Fruit fly (Drosophila melanogaster) whole organism, embryonic: ENCODE data around the gene Acbp6.

ENCODE experiments used
- cg ChIP-seq: fragments of 200-800 bp; sonication (Bioruptor generic); optimal IDR thresholded peaks from 3 replicates; lab custom pipeline; 2019; ENCODE audit warnings: missing biosample characterization, mild to moderate bottlenecking, missing genetic modification characterization, moderate library complexity
- unpg ChIP-seq: fragments of 200-800 bp; sonication (Bioruptor generic); optimal IDR thresholded peaks from 3 replicates; lab custom pipeline; 2018; ENCODE audit warnings: missing biosample characterization, mild to moderate bottlenecking, missing genetic modification characterization, moderate library complexity

dm6 chr3L:7115944-7116343 lies 12.8 kb upstream of the Acbp6 start:
- no peak for TF ChIP-seq unpg (GFP tag; lab: Kevin White, UChicago)
- no peak for TF ChIP-seq cg (GFP tag; lab: Kevin White, UChicago)
